Worm (Caenorhabditis elegans): ENCODE results near the gene asp-9.

DNA sequence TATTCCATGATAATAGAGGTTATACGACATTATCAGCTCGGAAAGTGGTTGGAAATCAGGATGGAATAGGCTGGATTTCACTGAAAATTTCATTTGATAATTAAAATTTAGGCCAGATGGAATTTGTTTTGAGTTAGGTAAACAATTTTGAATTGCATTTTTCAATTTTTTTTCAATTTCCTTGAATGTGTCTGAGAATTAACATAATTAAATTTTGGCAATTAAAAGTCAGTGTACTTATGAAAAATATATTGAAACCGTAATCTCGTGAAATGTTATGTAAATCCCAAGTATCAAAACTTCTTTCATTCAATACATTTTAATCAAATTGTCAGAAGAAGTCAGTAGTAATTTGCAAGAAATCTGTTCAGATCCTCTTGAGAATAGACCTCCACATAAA lies 39.7 kb upstream of the asp-9 start:
- TF ChIP-seq lin-11 (tag; optimal IDR thresholded peaks at IDR 0.05) (no peak), ets-4 (tag; optimal IDR thresholded peaks at IDR 0.05) (no peak), fkh-10 (GFP tag; optimal IDR thresholded peaks at IDR 0.05) (no peak), F13H6.1 (tag; optimal IDR thresholded peaks at IDR 0.05) (no peak), sdc-2 (tag; optimal IDR thresholded peaks at IDR 0.05) (no peak), odd-2 (tag; optimal IDR thresholded peaks at IDR 0.05) (no peak), ceh-19 (GFP tag; optimal IDR thresholded peaks at IDR 0.05) (no peak)
